Worm (Caenorhabditis elegans): Measurements from ENCODE around the gene B0334.10.

ce11 chrII:11497365-11497764 is 20.9 kb upstream of the B0334.10 start, which contains the start of gene B0334.5:
- TF ChIP-seq dao-5 (tag; optimal IDR thresholded peaks at IDR 0.05) (no peak), him-1 (tag; optimal IDR thresholded peaks at IDR 0.05) (no peak)
